Worm (Caenorhabditis elegans) whole organism, L2 larva: ENCODE data around the gene R10E11.9.

Experiments used
- elt-1 ChIP-seq: fragments of 150-350 bp; optimal IDR thresholded peaks from 2 replicates; lab custom pipeline; 2014; ENCODE audit warnings: missing biosample characterization, missing genetic modification characterization
- nhr-237 ChIP-seq: fragments of 150-350 bp; optimal IDR thresholded peaks from 2 replicates; lab custom pipeline; 2014; ENCODE audit warnings: missing biosample characterization, missing genetic modification characterization
- skn-1 ChIP-seq: sonication (generic microtip); optimal IDR thresholded peaks from 2 replicates; lab custom pipeline; 2017; ENCODE audit warnings: missing biosample characterization, missing genetic modification characterization
- unc-39 ChIP-seq: fragments of 150-350 bp; optimal IDR thresholded peaks from 2 replicates; lab custom pipeline; 2014; ENCODE audit warnings: missing biosample characterization, missing genetic modification characterization
- ztf-4 ChIP-seq: fragments of 150-350 bp; optimal IDR thresholded peaks from 2 replicates; lab custom pipeline; 2014; ENCODE audit warnings: missing biosample characterization, missing genetic modification characterization

DNA sequence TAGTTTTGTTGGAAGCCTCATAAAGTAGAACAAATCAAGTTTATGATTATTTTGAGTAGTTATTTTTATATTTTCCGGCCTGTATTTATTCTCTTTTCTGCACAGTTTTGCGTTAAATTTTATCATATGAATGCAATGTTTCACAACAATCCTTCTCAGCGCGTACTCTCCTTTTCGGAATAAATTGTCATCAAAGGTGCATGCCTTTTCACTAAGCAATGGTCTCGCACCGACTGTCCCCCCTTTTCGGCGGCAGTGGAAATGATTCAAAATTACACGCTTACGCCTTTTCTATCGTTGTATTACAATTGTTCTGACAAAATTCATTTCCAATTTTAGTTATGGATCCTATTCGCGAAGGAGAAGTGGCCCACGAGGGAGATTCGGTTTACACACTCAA is 46.3 kb downstream of the R10E11.9 start, which contains the start of the genes iff-1 and cdk-1:
- TF ChIP-seq nhr-237 (no peak), elt-1 (tag; lab: Kevin White, UChicago) (no peak), ztf-4 (tag; lab: Kevin White, UChicago) (no peak), unc-39 (tag; lab: Kevin White, UChicago) (no peak), skn-1 (tag; lab: Kevin White, UChicago) (no peak)
